Fruit fly (Drosophila melanogaster): ENCODE measurements around the gene CG10654.

Gene CG10654

DNA sequence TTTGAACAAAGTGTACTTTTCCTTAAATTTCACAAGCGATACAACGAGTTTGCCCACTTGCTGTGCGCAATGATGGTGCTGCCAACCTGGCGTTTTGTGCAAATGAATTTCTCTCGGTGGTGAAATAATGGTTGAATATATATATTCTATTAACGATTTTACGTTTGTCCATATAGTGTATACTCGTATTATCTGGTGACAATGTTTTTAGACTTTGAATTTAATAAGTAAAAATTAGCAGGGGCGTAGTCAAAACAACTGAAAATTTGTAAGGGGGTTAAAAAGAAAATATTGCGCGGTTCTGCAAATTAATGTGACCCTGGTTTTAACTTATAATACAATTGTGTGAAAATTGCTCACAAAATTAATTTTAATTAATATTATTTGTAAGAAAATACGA, 16.3 kb upstream of the CG10654 start, which contains the start of the genes ver and Gcn5 (continued):
- TF ChIP-seq CG11247 (GFP tag; IDR thresholded peaks at IDR 0.05) (peak; percentile 95), Trl (optimal IDR thresholded peaks at IDR 0.05) (no peak), Trl (GFP tag; optimal IDR thresholded peaks at IDR 0.05) (peak; percentile 86), Max (GFP tag; optimal IDR thresholded peaks at IDR 0.05) (peak; percentile 90), CG16779 (GFP tag; IDR thresholded peaks at IDR 0.05) (peak; percentile 82; the same call in 1 of the 2 replicates), CG34224 (GFP tag; IDR thresholded peaks at IDR 0.05; ENCODE audit: partially characterized antibody) (peak; percentile 24; the same call in 1 of the 3 replicates), CG16813 (GFP tag; IDR thresholded peaks at IDR 0.05; ENCODE audit: partially characterized antibody) (no peak), CG33213 (GFP tag; optimal IDR thresholded peaks at IDR 0.05) (peak; percentile 68), dmrt11E (tag; optimal IDR thresholded peaks at IDR 0.05) (peak; percentile 84), pros (GFP tag; optimal IDR thresholded peaks at IDR 0.05) (no peak), Side (GFP tag; optimal IDR thresholded peaks at IDR 0.05) (peak; percentile 78), CG4854 (GFP tag; optimal IDR thresholded peaks at IDR 0.05) (peak; percentile 80), ham (GFP tag; IDR thresholded peaks at IDR 0.05) (peak; percentile 78), Awh (GFP tag; IDR thresholded peaks at IDR 0.05) (peak; percentile 93), jumu (GFP tag; optimal IDR thresholded peaks at IDR 0.05) (peak; percentile 78), CG43689 (GFP tag; IDR thresholded peaks at IDR 0.05) (peak; percentile 65; the same call in 1 of the 2 replicates), CG10209 (GFP tag; optimal IDR thresholded peaks at IDR 0.05) (peak; percentile 95), nerfin-2 (GFP tag; IDR thresholded peaks at IDR 0.05; ENCODE audit: partially characterized antibody) (no peak), Doc2 (GFP tag; IDR thresholded peaks at IDR 0.05) (peak; percentile 53; the same call in 1 of the 2 replicates), CG2199 (GFP tag; IDR thresholded peaks at IDR 0.05) (0 out of 3 replicates have a peak, but pooled peaks have one; percentile 77), CG15601 (tag; optimal IDR thresholded peaks at IDR 0.05) (peak; percentile 87), zfh2 (GFP tag; optimal IDR thresholded peaks at IDR 0.05) (peak; percentile 93), emc (GFP tag; optimal IDR thresholded peaks at IDR 0.05) (peak; percentile 78), bsh (GFP tag; optimal IDR thresholded peaks at IDR 0.05) (peak; percentile 83 to 91), CG10462 (GFP tag; optimal IDR thresholded peaks at IDR 0.05) (peak; percentile 82), Chrac-16 (GFP tag; optimal IDR thresholded peaks at IDR 0.05) (peak; percentile 86), kni (GFP tag; optimal IDR thresholded peaks at IDR 0.05) (no peak), Scr (GFP tag; IDR thresholded peaks at IDR 0.05; ENCODE audit: partially characterized antibody) (no peak), nau (GFP tag; optimal IDR thresholded peaks at IDR 0.05) (no peak), Bteb2 (GFP tag; optimal IDR thresholded peaks at IDR 0.05) (peak; percentile 85), CG10431 (GFP tag; optimal IDR thresholded peaks at IDR 0.05) (peak; percentile 62), jing (GFP tag; optimal IDR thresholded peaks at IDR 0.05) (peak; percentile 81), ken (GFP tag; IDR thresholded peaks at IDR 0.05) (peak; percentile 94), CG12155 (GFP tag; optimal IDR thresholded peaks at IDR 0.05) (peak; percentile 89), CG4328 (GFP tag; optimal IDR thresholded peaks at IDR 0.05) (peak; percentile 74), Sry-β (GFP tag; optimal IDR thresholded peaks at IDR 0.05) (peak; percentile 36), Med (GFP tag) (peak; percentile 98), Hmx (GFP tag; optimal IDR thresholded peaks at IDR 0.05) (peak; percentile 89), otp (GFP tag; IDR thresholded peaks at IDR 0.05) (peak; percentile 91), pho (GFP tag; optimal IDR thresholded peaks at IDR 0.05) (peak; percentile 88), CG10147 (GFP tag; optimal IDR thresholded peaks at IDR 0.05) (peak; percentile 90), CTCF (GFP tag; optimal IDR thresholded peaks at IDR 0.05) (peak; percentile 68), CG10654 (GFP tag; optimal IDR thresholded peaks at IDR 0.05) (peak; percentile 85), E2f1 (GFP tag; IDR thresholded peaks at IDR 0.05) (peak; percentile 93), CG4404 (GFP tag; IDR thresholded peaks at IDR 0.05) (peak; percentile 87), h (optimal IDR thresholded peaks at IDR 0.05) (no peak), CG6175 (GFP tag; IDR thresholded peaks at IDR 0.05) (peak; percentile 78), CG16863 (GFP tag; optimal IDR thresholded peaks at IDR 0.05) (peak; percentile 79), CG31441 (GFP tag; IDR thresholded peaks at IDR 0.05) (peak; percentile 95), CG17359 (tag; optimal IDR thresholded peaks at IDR 0.05) (peak; percentile 94), CG15011 (GFP tag; optimal IDR thresholded peaks at IDR 0.05) (peak; percentile 74), Ets97D (GFP tag; optimal IDR thresholded peaks at IDR 0.05) (peak; percentile 85)
